Worm (Caenorhabditis elegans): ENCODE data around the gene bus-17.

ce11 chrX:15782027-15782426 lies 15.9 kb upstream of the bus-17 start, which contains the start of gene Y7A5A.24:
- TF ChIP-seq med-1 (GFP tag; optimal IDR thresholded peaks at IDR 0.05; ENCODE audit: insufficient read depth) (no peak), klf-2 (GFP tag; conservative IDR thresholded peaks at IDR 0.05) (no peak), tab-1 (GFP tag; IDR thresholded peaks at IDR 0.05) (no peak), ztf-23 (GFP tag; IDR thresholded peaks at IDR 0.05) (no peak), flt-1 (GFP tag; IDR thresholded peaks at IDR 0.05) (no peak), ztf-29 (GFP tag; IDR thresholded peaks at IDR 0.05) (no peak)
